Fruit fly (Drosophila melanogaster) whole organism, prepupa: ENCODE data around the gene tow.

Experiments used
- CG11762 ChIP-seq: fragments of 200-800 bp; sonication (Bioruptor generic); optimal IDR thresholded peaks from 3 replicates; lab custom pipeline; 2016; ENCODE audit warnings: missing biosample characterization, missing genetic modification characterization; ENCODE audit not compliant: insufficient read depth
- Sox14 ChIP-seq: fragments of 200-800 bp; sonication (Bioruptor generic); optimal IDR thresholded peaks from 3 replicates; lab custom pipeline; 2016; ENCODE audit warnings: missing biosample characterization, missing genetic modification characterization
- fd59A ChIP-seq: fragments of 200-800 bp; sonication (Bioruptor generic); optimal IDR thresholded peaks from 2 replicates; lab custom pipeline; 2017; ENCODE audit warnings: missing biosample characterization, mild to moderate bottlenecking, missing genetic modification characterization, missing genetic modification reagents
- fkh ChIP-seq: fragments of 200-800 bp; sonication (Bioruptor generic); optimal IDR thresholded peaks from 3 replicates; lab custom pipeline; 2017; ENCODE audit warnings: missing biosample characterization, mild to moderate bottlenecking, missing genetic modification characterization, moderate library complexity

DNA sequence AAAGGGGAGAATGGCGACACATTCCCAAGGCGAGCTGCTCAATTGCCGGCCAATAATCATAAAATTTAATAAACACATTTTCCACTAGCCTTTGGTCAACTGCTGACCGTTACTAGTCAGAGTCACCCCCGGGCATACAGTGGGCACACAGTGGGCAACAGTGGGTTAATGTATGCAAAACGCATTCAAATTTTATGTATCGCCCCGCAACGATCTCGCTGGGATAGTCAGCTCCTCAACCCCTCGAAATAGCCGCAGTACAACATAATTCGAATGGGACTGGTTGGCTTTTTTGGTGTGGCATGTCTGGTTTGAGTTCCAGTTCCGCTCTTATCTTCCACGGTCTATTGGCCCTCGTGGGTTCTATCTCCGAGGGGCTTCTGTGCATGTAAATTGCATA is 23.4 kb upstream of the tow start:
- TF ChIP-seq fd59A = no peak
- no peak for TF ChIP-seq CG11762 (GFP tag; lab: Kevin White, UChicago)
- TF ChIP-seq fkh (GFP tag; lab: Kevin White, UChicago) = no peak
- no peak for TF ChIP-seq Sox14 (GFP tag; lab: Kevin White, UChicago)
